Worm (Caenorhabditis elegans) whole organism, L4 larva: Measurements from ENCODE around the gene abts-3.

ENCODE experiments used
- F10B5.3 ChIP-seq: sonication (generic microtip); optimal IDR thresholded peaks from 2 replicates; lab custom pipeline; 2016; ENCODE audit warnings: mild to moderate bottlenecking, missing genetic modification characterization, missing compliant biosample characterization
- ceh-28 ChIP-seq: fragments of 150-350 bp; optimal IDR thresholded peaks from 2 replicates; lab custom pipeline; 2014; ENCODE audit warnings: missing biosample characterization, missing genetic modification reagents, missing genetic modification characterization
- daf-12 ChIP-seq: fragments of 150-350 bp; optimal IDR thresholded peaks from 2 replicates; lab custom pipeline; 2014; ENCODE audit warnings: missing biosample characterization, missing genetic modification reagents, missing genetic modification characterization
- dve-1 ChIP-seq: sonication (generic microtip); optimal IDR thresholded peaks from 2 replicates; lab custom pipeline; 2017; ENCODE audit warnings: antibody characterized with exemption, mild to moderate bottlenecking, missing genetic modification characterization, missing compliant biosample characterization; ENCODE audit not compliant: insufficient read depth
- sdz-12 ChIP-seq: fragments of 200-800 bp; sonication (Bioruptor generic); optimal IDR thresholded peaks from 2 replicates; lab custom pipeline; 2018; ENCODE audit warnings: mild to moderate bottlenecking, missing genetic modification characterization, missing compliant biosample characterization
- spr-1 ChIP-seq: sonication (generic microtip); optimal IDR thresholded peaks from 2 replicates; lab custom pipeline; 2016; ENCODE audit warnings: mild to moderate bottlenecking, missing genetic modification characterization, missing compliant biosample characterization

DNA sequence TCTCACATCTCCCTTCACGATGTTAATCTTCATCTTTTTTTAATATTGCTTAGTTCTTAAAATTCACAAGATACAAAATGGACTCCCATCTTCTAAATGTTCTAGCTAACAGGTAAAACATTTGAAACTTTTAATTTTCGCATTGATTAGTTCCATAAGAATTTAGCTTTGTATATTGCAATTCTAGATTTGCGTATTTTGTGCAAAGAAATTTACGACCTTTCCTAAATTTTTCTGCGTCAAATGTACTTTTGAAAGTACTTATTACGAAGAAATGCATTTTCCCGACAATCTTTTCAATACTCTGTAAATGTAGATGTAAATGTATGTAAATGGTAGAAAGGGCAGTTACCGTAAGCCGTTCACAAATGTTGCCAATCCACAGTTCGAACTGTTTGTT lies 28.7 kb upstream of the abts-3 start:
- TF ChIP-seq F10B5.3 (tag; lab: Kevin White, UChicago) (no peak), dve-1 (tag; lab: Kevin White, UChicago) (no peak), ceh-28 (tag; lab: Kevin White, UChicago) (no peak), daf-12 (tag; lab: Kevin White, UChicago) (no peak), spr-1 (tag; lab: Kevin White, UChicago) (no peak), sdz-12 (GFP tag; lab: Kevin White, UChicago) (no peak)
